Fruit fly (Drosophila melanogaster) Kc167 (cell line): ENCODE measurements around the gene CG31933.

Experiments used
- Sin3A ChIP-seq: fragments of >200 bp; optimal IDR thresholded peaks from 2 replicates; lab custom pipeline; 2018; ENCODE audit warnings: missing external identifiers
- h ChIP-seq: fragments of >200 bp; optimal IDR thresholded peaks from 3 replicates; lab custom pipeline; 2018; ENCODE audit warnings: missing external identifiers

DNA sequence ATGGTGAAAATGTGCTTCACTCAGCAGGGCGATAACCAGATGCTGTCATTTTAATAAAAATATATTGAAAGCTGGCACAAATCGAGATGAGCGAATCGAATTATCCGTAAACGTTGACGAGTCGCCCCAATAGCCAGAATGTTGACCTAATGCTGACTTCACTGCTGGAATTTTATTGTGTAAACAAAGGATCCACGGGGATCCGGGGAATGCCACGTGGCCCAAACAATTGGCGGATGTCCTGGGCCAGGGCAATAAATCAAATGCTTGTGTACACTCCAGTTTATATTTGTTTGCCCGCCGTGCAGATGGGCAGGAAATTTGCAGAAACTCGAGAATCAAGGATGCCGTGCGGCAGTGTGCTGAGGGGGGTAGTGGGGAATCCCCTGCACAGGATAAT, 35.2 kb downstream of the CG31933 start:
- TF ChIP-seq h (lab: Kevin White, UChicago) (no peak), Sin3A (lab: Kevin White, UChicago) (no peak)
